Fruit fly (Drosophila melanogaster) whole organism, adult: ENCODE measurements around the gene CG10338.

Experiments
- CG12768 ChIP-seq: fragments of 200-800 bp; sonication (Bioruptor generic); optimal IDR thresholded peaks from 2 replicates; lab custom pipeline; 2017; ENCODE audit warnings: missing biosample characterization, missing genetic modification characterization, mild to moderate bottlenecking, moderate library complexity, missing genetic modification reagents
- CG14711 ChIP-seq: fragments of 200-800 bp; sonication (Bioruptor generic); optimal IDR thresholded peaks from 2 replicates; lab custom pipeline; 2018; ENCODE audit warnings: missing biosample characterization, mild to moderate bottlenecking, missing genetic modification characterization, moderate library complexity
- CG1620 ChIP-seq: fragments of 200-800 bp; sonication (Bioruptor generic); optimal IDR thresholded peaks from 2 replicates; lab custom pipeline; 2016; ENCODE audit warnings: missing biosample characterization, missing genetic modification characterization
- CG33017 ChIP-seq: fragments of 200-800 bp; sonication (Bioruptor generic); optimal IDR thresholded peaks from 2 replicates; lab custom pipeline; 2018; ENCODE audit warnings: missing biosample characterization, mild to moderate bottlenecking, missing genetic modification characterization, moderate library complexity
- CG5204 ChIP-seq: fragments of 200-800 bp; sonication (Bioruptor generic); optimal IDR thresholded peaks from 2 replicates; lab custom pipeline; 2016; ENCODE audit warnings: missing biosample characterization, missing genetic modification characterization
- CG7045 ChIP-seq: fragments of 200-800 bp; sonication (Bioruptor generic); optimal IDR thresholded peaks from 2 replicates; lab custom pipeline; 2017; ENCODE audit warnings: missing biosample characterization, mild to moderate bottlenecking, missing genetic modification characterization
- Crg-1 ChIP-seq: fragments of 200-800 bp; sonication (Bioruptor generic); optimal IDR thresholded peaks from 2 replicates; lab custom pipeline; 2016; ENCODE audit warnings: missing biosample characterization, missing genetic modification characterization
- Hr96 ChIP-seq: fragments of 200-800 bp; sonication (Bioruptor generic); optimal IDR thresholded peaks from 2 replicates; lab custom pipeline; 2016; ENCODE audit warnings: missing biosample characterization, missing genetic modification characterization
- Mnt ChIP-seq: fragments of 200-800 bp; sonication (Bioruptor generic); optimal IDR thresholded peaks from 2 replicates; lab custom pipeline; 2016; ENCODE audit warnings: missing biosample characterization, mild to moderate bottlenecking, missing genetic modification characterization
- bab1 ChIP-seq: fragments of 200-800 bp; sonication (Bioruptor generic); optimal IDR thresholded peaks from 3 replicates; lab custom pipeline; 2019; ENCODE audit warnings: missing biosample characterization, mild to moderate bottlenecking, missing genetic modification characterization, moderate library complexity
- cic ChIP-seq: fragments of 200-800 bp; sonication (Bioruptor generic); optimal IDR thresholded peaks from 2 replicates; lab custom pipeline; 2017; ENCODE audit warnings: missing biosample characterization, mild to moderate bottlenecking, missing genetic modification characterization, moderate library complexity
- kay ChIP-seq: fragments of 200-800 bp; sonication (Bioruptor generic); peaks from one replicate; lab custom pipeline; 2016; ENCODE audit warnings: missing biosample characterization, missing genetic modification characterization, borderline replicate concordance
- pad ChIP-seq: fragments of 200-800 bp; sonication (Bioruptor generic); optimal IDR thresholded peaks from 3 replicates; lab custom pipeline; 2017; ENCODE audit warnings: missing biosample characterization, missing genetic modification characterization, mild to moderate bottlenecking, moderate library complexity, missing genetic modification reagents

DNA sequence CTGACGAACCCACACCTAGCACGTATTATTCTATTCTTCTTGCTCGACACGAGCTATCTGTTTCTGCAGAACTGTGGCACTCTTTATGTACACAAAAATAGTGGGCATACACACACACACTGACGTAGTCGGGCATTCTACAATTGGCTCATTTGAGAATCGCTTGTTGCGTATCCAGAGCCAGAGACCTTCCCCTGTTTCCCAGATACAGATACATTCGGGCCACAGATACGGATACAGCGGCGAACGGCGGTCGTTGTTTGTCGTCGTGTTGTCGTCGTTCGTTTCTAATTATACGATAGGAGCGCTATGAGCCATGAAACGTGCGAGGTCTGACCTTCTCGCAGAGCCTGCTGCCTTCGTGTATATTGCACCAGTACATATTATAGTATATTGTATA, 41.8 kb downstream of the CG10338 start:
- TF ChIP-seq kay (GFP tag; lab: Kevin White, UChicago) = no peak
- TF ChIP-seq Mnt = no peak
- no peak for TF ChIP-seq Crg-1 (GFP tag; lab: Kevin White, UChicago)
- TF ChIP-seq CG5204 (GFP tag; lab: Kevin White, UChicago) = no peak
- TF ChIP-seq CG7045 (GFP tag; lab: Kevin White, UChicago) = no peak
- TF ChIP-seq bab1 (GFP tag; lab: Kevin White, UChicago) = no peak
- no peak for TF ChIP-seq cic
- no peak for TF ChIP-seq Hr96 (GFP tag; lab: Kevin White, UChicago)
- no peak for TF ChIP-seq CG14711 (tag; lab: Kevin White, UChicago)
- no peak for TF ChIP-seq CG33017 (tag; lab: Kevin White, UChicago)
- TF ChIP-seq pad (GFP tag; lab: Kevin White, UChicago) = no peak
- no peak for TF ChIP-seq CG1620 (GFP tag; lab: Kevin White, UChicago)
- TF ChIP-seq CG12768 (GFP tag; lab: Kevin White, UChicago) = no peak
